Worm (Caenorhabditis elegans) whole organism, midembryonic: ENCODE measurements around the gene dlc-4.

Source experiments
- T22C8.4 ChIP-seq: fragments of 200-800 bp; sonication (Bioruptor generic); IDR thresholded peaks from 2 replicates; pipeline ENCODE4 v1.3.6; 2022; ENCODE audit warnings: missing genetic modification characterization, missing compliant biosample characterization
- cog-1 ChIP-seq: sonication (generic microtip); optimal IDR thresholded peaks from 2 replicates; lab custom pipeline; 2016; ENCODE audit warnings: missing genetic modification characterization, missing compliant biosample characterization
- flt-1 ChIP-seq: fragments of 200-800 bp; sonication (Bioruptor generic); IDR thresholded peaks from 2 replicates; pipeline ENCODE4 v1.3.6; 2022; ENCODE audit warnings: missing genetic modification characterization, missing compliant biosample characterization
- klf-2 ChIP-seq: fragments of 200-800 bp; sonication (Bioruptor generic); conservative IDR thresholded peaks from 2 replicates; pipeline ENCODE4 v1.3.6; 2022; ENCODE audit warnings: missing genetic modification reagents, missing genetic modification characterization, missing compliant biosample characterization
- med-1 ChIP-seq: sonication (generic microtip); optimal IDR thresholded peaks from 2 replicates; lab custom pipeline; 2017; ENCODE audit warnings: missing genetic modification characterization, mild to moderate bottlenecking, missing compliant biosample characterization, antibody characterized with exemption, missing genetic modification reagents; ENCODE audit not compliant: insufficient read depth
- ref-1 ChIP-seq: fragments of 200-800 bp; sonication (Bioruptor generic); conservative IDR thresholded peaks from 2 replicates; pipeline ENCODE4 v1.3.6; 2022; ENCODE audit warnings: missing genetic modification reagents, missing genetic modification characterization, missing compliant biosample characterization
- tab-1 ChIP-seq: fragments of 200-800 bp; sonication (Bioruptor generic); IDR thresholded peaks from 2 replicates; pipeline ENCODE4 v1.3.6; 2022; ENCODE audit warnings: missing genetic modification characterization, missing compliant biosample characterization
- ztf-29 ChIP-seq: fragments of 200-800 bp; sonication (Bioruptor generic); IDR thresholded peaks from 2 replicates; pipeline ENCODE4 v1.3.6; 2022; ENCODE audit warnings: missing genetic modification reagents, missing genetic modification characterization, missing compliant biosample characterization

ce11 chrIV:16489958-16490357 is 46.9 kb downstream of the dlc-4 start:
- 0 out of 2 replicates have a peak, but pooled peaks have one; percentile 17 for TF ChIP-seq T22C8.4 (GFP tag; lab: Robert Waterston, UW)
- no peak for TF ChIP-seq klf-2 (GFP tag; lab: Robert Waterston, UW)
- no peak for TF ChIP-seq flt-1
- TF ChIP-seq cog-1 (tag; lab: Kevin White, UChicago): no peak
- 0 out of 2 replicates have a peak, but pooled peaks have one; percentile 23 for TF ChIP-seq tab-1 (GFP tag; lab: Robert Waterston, UW)
- no peak for TF ChIP-seq ztf-29 (GFP tag; lab: Robert Waterston, UW)
- TF ChIP-seq med-1: no peak
- TF ChIP-seq ref-1 (GFP tag; lab: Robert Waterston, UW): no peak
